In genomic region chr2L:4979138-4979537, dm6 we compare ENCODE assay signal across 2 fruit fly cellular contexts.
A peak's percentile ranks its signal among the peaks of the same experiment; 100 is the strongest.
TF ChIP-seq lines count a peak whose summit lies in the region.

Gene CG8891 (minus strand): TSS chr2L:4979379.

- no peak for TF ChIP-seq CTCF in whole organism, embryonic (GFP tag; optimal IDR thresholded peaks at IDR 0.05; lab: Kevin White, UChicago)

TF ChIP-seq in whole organism, adult, 20 proteins besides CTCF, POLR2A, EP300 and RAD21:
- peak; percentile 51 for TF ChIP-seq Mnt (GFP tag; optimal IDR thresholded peaks at IDR 0.05; lab: Kevin White, UChicago)
- no peak for TF ChIP-seq ovo (GFP tag; optimal IDR thresholded peaks at IDR 0.05; lab: Kevin White, UChicago)
- peak; percentile 14 for TF ChIP-seq bab1 (GFP tag; optimal IDR thresholded peaks at IDR 0.05; lab: Kevin White, UChicago)
- no peak for TF ChIP-seq CG1620 (GFP tag; optimal IDR thresholded peaks at IDR 0.05; lab: Kevin White, UChicago)

TF ChIP-seq in whole organism, embryonic, 481 proteins besides CTCF, POLR2A, EP300 and RAD21:
- TF ChIP-seq CG32772 (GFP tag; IDR thresholded peaks at IDR 0.05; lab: Robert Waterston, UW) (no peak), en (GFP tag; optimal IDR thresholded peaks at IDR 0.05; lab: Kevin White, UChicago) (no peak), chinmo (GFP tag; IDR thresholded peaks at IDR 0.05; lab: Robert Waterston, UW; ENCODE audit: partially characterized antibody) (0 out of 4 replicates have a peak, but pooled peaks have one; percentile 64), wor (GFP tag; IDR thresholded peaks at IDR 0.05; lab: Robert Waterston, UW) (no peak), CG5245 (GFP tag; optimal IDR thresholded peaks at IDR 0.05; lab: Kevin White, UChicago) (no peak), CG8388 (GFP tag; optimal IDR thresholded peaks at IDR 0.05; lab: Kevin White, UChicago) (no peak), E2f2 (GFP tag; IDR thresholded peaks at IDR 0.05; lab: Robert Waterston, UW) (peak; percentile 88), CG9727 (GFP tag; optimal IDR thresholded peaks at IDR 0.05; lab: Kevin White, UChicago) (no peak), CG9609 (GFP tag; optimal IDR thresholded peaks at IDR 0.05; lab: Kevin White, UChicago) (no peak), Trl (optimal IDR thresholded peaks at IDR 0.05; lab: Kevin White, UChicago) (no peak), Trl (GFP tag; optimal IDR thresholded peaks at IDR 0.05; lab: Kevin White, UChicago) (no peak), al (GFP tag; IDR thresholded peaks at IDR 0.05; lab: Robert Waterston, UW) (no peak), Hsf (GFP tag; optimal IDR thresholded peaks at IDR 0.05; lab: Kevin White, UChicago) (no peak), gfzf (GFP tag; optimal IDR thresholded peaks at IDR 0.05; lab: Kevin White, UChicago) (no peak), MBD-R2 (GFP tag; IDR thresholded peaks at IDR 0.05; lab: Robert Waterston, UW) (peak; percentile 52), vnd (GFP tag; IDR thresholded peaks at IDR 0.05; lab: Robert Waterston, UW; ENCODE audit: partially characterized antibody) (no peak), CG13287 (GFP tag; IDR thresholded peaks at IDR 0.05; lab: Robert Waterston, UW; ENCODE audit: partially characterized antibody) (peak; percentile 16; the same call in 1 of the 2 replicates), Hr51 (GFP tag; optimal IDR thresholded peaks at IDR 0.05; lab: Kevin White, UChicago) (no peak), peb (GFP tag; IDR thresholded peaks at IDR 0.05; lab: Robert Waterston, UW) (no peak), CG6254 (GFP tag; optimal IDR thresholded peaks at IDR 0.05; lab: Kevin White, UChicago) (peak; percentile 97), CG16815 (GFP tag; optimal IDR thresholded peaks at IDR 0.05; lab: Kevin White, UChicago) (no peak), ash1 (GFP tag; optimal IDR thresholded peaks at IDR 0.05; lab: Kevin White, UChicago) (no peak), crp (GFP tag; optimal IDR thresholded peaks at IDR 0.05; lab: Kevin White, UChicago) (peak in 1 of 2 experiments; percentile 83), CG12155 (GFP tag; optimal IDR thresholded peaks at IDR 0.05; lab: Kevin White, UChicago) (no peak), gcm (GFP tag; optimal IDR thresholded peaks at IDR 0.05; lab: Kevin White, UChicago) (no peak), ase (GFP tag; IDR thresholded peaks at IDR 0.05; lab: Robert Waterston, UW) (no peak), Aef1 (GFP tag; IDR thresholded peaks at IDR 0.05; lab: Robert Waterston, UW) (no peak), esg (GFP tag; conservative IDR thresholded peaks at IDR 0.05; lab: Robert Waterston, UW) (no peak), Ssrp (tag; optimal IDR thresholded peaks at IDR 0.05; lab: Kevin White, UChicago) (no peak), CG6689 (GFP tag; IDR thresholded peaks at IDR 0.05; lab: Robert Waterston, UW) (no peak), CG8944 (GFP tag; optimal IDR thresholded peaks at IDR 0.05; lab: Kevin White, UChicago) (no peak), gsb (GFP tag; IDR thresholded peaks at IDR 0.05; lab: Robert Waterston, UW) (no peak), CG8089 (GFP tag; optimal IDR thresholded peaks at IDR 0.05; lab: Kevin White, UChicago) (no peak), chn (GFP tag; optimal IDR thresholded peaks at IDR 0.05; lab: Kevin White, UChicago) (no peak), cad (GFP tag; optimal IDR thresholded peaks at IDR 0.05; lab: Kevin White, UChicago) (no peak), sisA (GFP tag; IDR thresholded peaks at IDR 0.05; lab: Robert Waterston, UW) (no peak), Sry-β (GFP tag; optimal IDR thresholded peaks at IDR 0.05; lab: Kevin White, UChicago) (no peak), croc (GFP tag; conservative IDR thresholded peaks at IDR 0.05; lab: Robert Waterston, UW) (no peak), CG3726 (GFP tag; IDR thresholded peaks at IDR 0.05; lab: Robert Waterston, UW) (no peak), pzg (GFP tag; optimal IDR thresholded peaks at IDR 0.05; lab: Kevin White, UChicago) (peak; percentile 8), CG4820 (GFP tag; optimal IDR thresholded peaks at IDR 0.05; lab: Kevin White, UChicago) (no peak), CG9215 (GFP tag; IDR thresholded peaks at IDR 0.05; lab: Robert Waterston, UW) (no peak), CG2889 (GFP tag; IDR thresholded peaks at IDR 0.05; lab: Robert Waterston, UW) (no peak), Mes4 (GFP tag; optimal IDR thresholded peaks at IDR 0.05; lab: Kevin White, UChicago) (no peak), cg (GFP tag; optimal IDR thresholded peaks at IDR 0.05; lab: Kevin White, UChicago) (no peak), Side (GFP tag; optimal IDR thresholded peaks at IDR 0.05; lab: Kevin White, UChicago) (no peak), NC2β (GFP tag; optimal IDR thresholded peaks at IDR 0.05; lab: Kevin White, UChicago) (no peak), Med (GFP tag; lab: Kevin White, UChicago) (peak; percentile 25), CG18011 (GFP tag; optimal IDR thresholded peaks at IDR 0.05; lab: Kevin White, UChicago) (peak; percentile 17), ab (GFP tag; optimal IDR thresholded peaks at IDR 0.05; lab: Kevin White, UChicago) (no peak), knrl (GFP tag; IDR thresholded peaks at IDR 0.05; lab: Robert Waterston, UW; ENCODE audit: partially characterized antibody) (no peak), CG3281 (GFP tag; optimal IDR thresholded peaks at IDR 0.05; lab: Kevin White, UChicago) (peak; percentile 83), CG2116 (GFP tag; optimal IDR thresholded peaks at IDR 0.05; lab: Kevin White, UChicago) (no peak), lola (GFP tag; optimal IDR thresholded peaks at IDR 0.05; lab: Kevin White, UChicago) (no peak), H15 (GFP tag; IDR thresholded peaks at IDR 0.05; lab: Robert Waterston, UW) (no peak), bcd (GFP tag; optimal IDR thresholded peaks at IDR 0.05; lab: Kevin White, UChicago) (no peak), dpn (GFP tag; optimal IDR thresholded peaks at IDR 0.05; lab: Kevin White, UChicago) (no peak), Dp (GFP tag; optimal IDR thresholded peaks at IDR 0.05; lab: Kevin White, UChicago) (peak; percentile 77), tgo (GFP tag; IDR thresholded peaks at IDR 0.05; lab: Robert Waterston, UW) (no peak), fd102C (GFP tag; optimal IDR thresholded peaks at IDR 0.05; lab: Kevin White, UChicago) (no peak), lov (optimal IDR thresholded peaks at IDR 0.05; lab: Kevin White, UChicago) (no peak), lov (GFP tag; IDR thresholded peaks at IDR 0.05; lab: Robert Waterston, UW) (no peak)
